Worm (Caenorhabditis elegans) whole organism, early embryonic: ENCODE data around the gene mdf-1.

Experiments used
- F13C5.2 ChIP-seq: sonication (generic microtip); optimal IDR thresholded peaks from 2 replicates; lab custom pipeline; 2017; ENCODE audit warnings: mild to moderate bottlenecking, missing genetic modification characterization, inconsistent platforms, missing compliant biosample characterization
- aly-1 ChIP-seq: sonication (generic microtip); optimal IDR thresholded peaks from 2 replicates; lab custom pipeline; 2016; ENCODE audit warnings: missing genetic modification characterization, missing compliant biosample characterization
- ama-1 ChIP-seq: fragments of 150-350 bp; optimal IDR thresholded peaks from 2 replicates; lab custom pipeline; 2014
- ceh-13 ChIP-seq: fragments of 200-800 bp; sonication (Bioruptor generic); optimal IDR thresholded peaks from 2 replicates; lab custom pipeline; 2018; ENCODE audit warnings: mild to moderate bottlenecking, missing genetic modification characterization, missing compliant biosample characterization
- ceh-36 ChIP-seq: sonication (generic microtip); optimal IDR thresholded peaks from 2 replicates; lab custom pipeline; 2016; ENCODE audit warnings: missing genetic modification characterization, inconsistent platforms, missing compliant biosample characterization
- ets-7 ChIP-seq: sonication (generic microtip); optimal IDR thresholded peaks from 2 replicates; lab custom pipeline; 2016; ENCODE audit warnings: missing genotype, missing genetic modification characterization, missing compliant biosample characterization
- flt-1 ChIP-seq: fragments of 200-800 bp; sonication (Bioruptor generic); IDR thresholded peaks from 2 replicates; pipeline ENCODE4 v1.3.6; 2022; ENCODE audit warnings: missing genetic modification characterization, missing compliant biosample characterization
- hmg-4 ChIP-seq: fragments of 200-800 bp; sonication (Bioruptor generic); optimal IDR thresholded peaks from 2 replicates; lab custom pipeline; 2018; ENCODE audit warnings: mild to moderate bottlenecking, missing genetic modification characterization, missing compliant biosample characterization
- pes-1 ChIP-seq: fragments of 200-800 bp; sonication (Bioruptor generic); IDR thresholded peaks from 2 replicates; pipeline ENCODE4 v1.3.6; 2022; ENCODE audit warnings: missing genetic modification reagents, missing genetic modification characterization, missing compliant biosample characterization
- scrt-1 ChIP-seq: fragments of 200-800 bp; sonication (Bioruptor generic); IDR thresholded peaks from 2 replicates; pipeline ENCODE4 v1.3.6; 2022; ENCODE audit warnings: missing genetic modification characterization, missing compliant biosample characterization
- sea-1 ChIP-seq: fragments of 200-800 bp; sonication (Bioruptor generic); conservative IDR thresholded peaks from 2 replicates; pipeline ENCODE4 v1.3.6; 2022; ENCODE audit warnings: missing genetic modification characterization, missing compliant biosample characterization
- tbx-11 ChIP-seq: fragments of 200-800 bp; sonication (Bioruptor generic); IDR thresholded peaks from 2 replicates; pipeline ENCODE4 v1.3.6; 2022; ENCODE audit warnings: missing genetic modification characterization, missing compliant biosample characterization
- tra-4 ChIP-seq: sonication (generic microtip); optimal IDR thresholded peaks from 2 replicates; lab custom pipeline; 2017; ENCODE audit warnings: missing genetic modification characterization, missing compliant biosample characterization

DNA sequence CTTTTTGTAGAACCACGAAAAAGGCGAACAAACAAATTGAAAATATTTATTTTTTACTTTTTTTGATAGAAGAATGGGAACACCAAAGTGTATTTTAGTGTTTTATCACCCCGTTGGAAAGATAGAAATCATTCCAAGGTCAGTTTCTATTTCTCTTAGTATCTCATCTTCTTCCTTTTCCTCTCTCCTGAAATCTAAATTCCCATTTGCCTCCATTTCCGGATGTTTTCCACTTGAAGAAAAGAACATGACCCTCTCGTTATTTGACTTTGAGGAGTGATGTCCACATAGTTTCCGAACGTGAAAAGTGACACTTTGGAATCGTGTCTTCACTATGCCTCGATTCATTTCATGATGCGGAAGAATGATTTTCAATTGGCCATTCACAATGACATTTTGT is 43.6 kb upstream of the mdf-1 start:
- TF ChIP-seq hmg-4 (GFP tag; lab: Kevin White, UChicago) (no peak), ceh-36 (no peak), ama-1 (lab: Kevin White, UChicago) (no peak), pes-1 (no peak), sea-1 (GFP tag; lab: Robert Waterston, UW) (no peak), aly-1 (tag; lab: Kevin White, UChicago) (no peak), scrt-1 (GFP tag; lab: Robert Waterston, UW) (no peak), ets-7 (tag; lab: Kevin White, UChicago) (no peak), flt-1 (GFP tag; lab: Robert Waterston, UW) (no peak), ceh-13 (GFP tag; lab: Kevin White, UChicago) (no peak), tbx-11 (GFP tag; lab: Robert Waterston, UW) (no peak), tra-4 (tag; lab: Kevin White, UChicago) (no peak), F13C5.2 (tag; lab: Kevin White, UChicago) (no peak)
